Worm (Caenorhabditis elegans): ENCODE data around the gene nhr-67.

Gene nhr-67

DNA sequence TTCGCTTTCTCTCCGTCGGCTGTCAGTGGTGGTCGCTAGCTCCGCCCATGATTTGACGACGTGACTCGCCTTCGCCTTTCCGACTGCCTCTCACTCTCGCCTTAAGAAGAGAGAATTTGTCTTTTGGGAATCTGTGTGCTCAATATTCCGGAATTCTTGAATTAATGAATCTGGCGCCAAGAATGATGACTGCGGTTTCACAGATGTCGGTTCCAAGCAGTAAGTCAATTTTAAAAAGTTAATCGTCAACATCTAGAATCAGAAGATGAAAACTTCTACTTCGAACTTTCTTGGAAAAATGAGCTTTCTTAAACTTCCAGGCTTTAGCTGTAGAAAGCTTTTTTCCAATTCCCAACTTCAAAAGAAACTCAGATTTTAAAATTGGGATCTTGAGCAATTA is at the start of gene nhr-67:
nhr-67 (plus strand) TSS at position 97 of the 400 bp plus-strand sequence.
- TF ChIP-seq nhr-77 (tag; optimal IDR thresholded peaks at IDR 0.05) = no peak
- TF ChIP-seq nfya-1 (tag; optimal IDR thresholded peaks at IDR 0.05; ENCODE audit: insufficient read depth) = peak; percentile 66

DNA sequence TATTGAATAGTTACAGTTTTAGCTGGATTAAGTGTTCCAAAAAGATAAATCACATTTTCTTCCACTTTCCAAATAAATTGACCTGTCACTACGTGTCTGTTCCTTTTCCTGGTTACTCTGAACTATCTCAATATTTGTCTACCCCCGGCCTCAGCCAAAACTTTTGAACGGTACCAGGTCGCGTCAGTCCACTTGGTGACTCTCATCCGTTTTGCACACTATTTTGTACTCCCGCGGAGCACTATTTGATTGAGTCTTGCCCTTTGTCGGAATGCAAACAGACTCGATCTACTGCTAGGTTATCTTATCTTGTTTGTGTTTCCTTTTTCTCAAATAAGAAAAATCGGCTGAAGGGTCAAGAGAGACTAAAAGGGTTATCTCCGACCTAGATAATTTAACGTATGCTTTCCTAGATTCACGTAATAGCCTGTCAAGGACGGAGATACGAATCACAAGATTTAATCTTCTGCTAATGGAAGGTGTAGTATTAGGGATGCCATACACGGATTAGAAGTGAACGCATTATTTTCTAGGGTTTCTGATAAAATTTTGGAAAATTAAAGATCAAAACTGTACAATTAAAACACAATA is 49.5 kb upstream of the nhr-67 start:
- peak in 1 of 3 experiments; percentile 29 for TF ChIP-seq elt-3 (tag; optimal IDR thresholded peaks at IDR 0.05)
- peak; percentile 82 for TF ChIP-seq nhr-23 (tag; optimal IDR thresholded peaks at IDR 0.05)
- TF ChIP-seq R02D3.7 (tag; optimal IDR thresholded peaks at IDR 0.05) = no peak
- TF ChIP-seq ama-1 (optimal IDR thresholded peaks at IDR 0.05) = peak; percentile 36
- TF ChIP-seq lsy-12 (tag; optimal IDR thresholded peaks at IDR 0.05) = no peak
- TF ChIP-seq ztf-11 (tag; optimal IDR thresholded peaks at IDR 0.05) = no peak
- TF ChIP-seq pha-4 (tag; optimal IDR thresholded peaks at IDR 0.05) = peak; percentile 76
- TF ChIP-seq nhr-25 (tag; optimal IDR thresholded peaks at IDR 0.05) = peak; percentile 58
- peak; percentile 5 for TF ChIP-seq nfya-1 (tag; optimal IDR thresholded peaks at IDR 0.05; ENCODE audit: insufficient read depth)
- TF ChIP-seq elt-1 (tag; optimal IDR thresholded peaks at IDR 0.05) = peak; percentile 92

DNA sequence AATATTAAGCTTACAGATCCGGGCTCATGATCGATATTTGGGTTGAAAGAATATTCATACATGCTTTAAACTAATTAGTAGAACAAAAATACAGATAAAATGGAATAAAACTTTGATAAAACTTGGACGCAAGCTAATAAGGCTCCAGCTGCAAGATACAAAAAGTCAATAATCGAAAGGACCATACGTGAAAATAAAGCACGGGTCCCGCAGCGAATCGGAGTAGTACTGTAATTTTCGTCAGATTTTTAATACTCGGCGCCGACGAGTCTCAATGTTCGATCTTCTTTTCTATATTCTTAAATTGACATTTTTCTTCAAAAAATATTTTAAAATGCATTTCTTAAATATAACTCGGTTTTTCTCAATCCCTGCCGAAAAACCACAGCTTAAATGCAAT is 44.9 kb upstream of the nhr-67 start, which contains the start of gene spo-11:
spo-11 (minus strand) TSS at position 189 of the 400 bp plus-strand sequence.
- TF ChIP-seq fos-1 (tag; optimal IDR thresholded peaks at IDR 0.05) (no peak), ceh-82 (tag; optimal IDR thresholded peaks at IDR 0.05) (no peak), snpc-4 (tag; optimal IDR thresholded peaks at IDR 0.05) (no peak), ZK546.5 (tag; optimal IDR thresholded peaks at IDR 0.05) (no peak), lsy-12 (tag; optimal IDR thresholded peaks at IDR 0.05) (no peak), jun-1 (tag; optimal IDR thresholded peaks at IDR 0.05) (no peak), ztf-11 (tag; optimal IDR thresholded peaks at IDR 0.05) (no peak), nhr-11 (tag; optimal IDR thresholded peaks at IDR 0.05) (no peak), nhr-77 (tag; optimal IDR thresholded peaks at IDR 0.05) (no peak), sea-2 (GFP tag; optimal IDR thresholded peaks at IDR 0.05) (no peak), lin-39 (tag; optimal IDR thresholded peaks at IDR 0.05) (no peak), ama-1 (optimal IDR thresholded peaks at IDR 0.05) (no peak)

DNA sequence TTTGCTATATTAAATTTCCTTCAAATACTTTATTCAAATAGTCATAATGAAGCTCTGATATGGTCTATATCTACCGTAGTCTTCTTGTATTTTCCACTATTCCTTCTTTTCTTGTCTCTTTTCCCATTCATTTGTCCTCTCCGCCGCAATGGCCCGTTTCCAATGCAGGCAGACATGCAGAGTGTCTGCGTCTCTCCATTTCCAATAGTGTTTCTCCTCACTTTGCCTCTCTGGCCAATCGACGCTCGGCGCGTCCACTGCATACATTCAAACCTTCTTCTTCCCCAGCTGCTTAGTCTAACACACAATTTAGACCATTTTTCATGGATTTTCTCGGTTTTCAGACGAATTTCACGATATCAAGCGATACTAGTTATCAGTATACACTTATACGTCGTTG is 44.3 kb upstream of the nhr-67 start:
- TF ChIP-seq fkh-2 (tag; optimal IDR thresholded peaks at IDR 0.05) (no peak), pha-4 (tag; optimal IDR thresholded peaks at IDR 0.05) (peak; percentile 38), nhr-23 (tag; optimal IDR thresholded peaks at IDR 0.05) (peak; percentile 55), ama-1 (optimal IDR thresholded peaks at IDR 0.05) (no peak), ceh-9 (tag; optimal IDR thresholded peaks at IDR 0.05) (no peak), snpc-4 (tag; optimal IDR thresholded peaks at IDR 0.05) (no peak), pqm-1 (tag; optimal IDR thresholded peaks at IDR 0.05) (no peak), nfya-1 (tag; optimal IDR thresholded peaks at IDR 0.05; ENCODE audit: insufficient read depth) (peak; percentile 100), nhr-77 (tag; optimal IDR thresholded peaks at IDR 0.05) (no peak), mml-1 (tag; optimal IDR thresholded peaks at IDR 0.05) (no peak), fos-1 (tag; optimal IDR thresholded peaks at IDR 0.05) (no peak), ceh-28 (tag; optimal IDR thresholded peaks at IDR 0.05) (no peak), ztf-4 (tag; optimal IDR thresholded peaks at IDR 0.05) (no peak), aly-2 (tag; optimal IDR thresholded peaks at IDR 0.05) (no peak), lin-15B (tag; optimal IDR thresholded peaks at IDR 0.05) (peak; percentile 67), ceh-16 (tag; optimal IDR thresholded peaks at IDR 0.05) (no peak), hmg-11 (tag; optimal IDR thresholded peaks at IDR 0.05) (peak; percentile 64), elt-1 (tag; optimal IDR thresholded peaks at IDR 0.05) (no peak), lsy-12 (tag; optimal IDR thresholded peaks at IDR 0.05) (peak; percentile 27), elt-2 (tag; optimal IDR thresholded peaks at IDR 0.05) (peak; percentile 18), nhr-25 (tag; optimal IDR thresholded peaks at IDR 0.05) (peak; percentile 42), egl-5 (tag; optimal IDR thresholded peaks at IDR 0.05) (no peak), lin-39 (tag; optimal IDR thresholded peaks at IDR 0.05) (peak; percentile 50), unc-39 (tag; optimal IDR thresholded peaks at IDR 0.05) (no peak), nhr-11 (tag; optimal IDR thresholded peaks at IDR 0.05) (no peak), skn-1 (tag; optimal IDR thresholded peaks at IDR 0.05) (no peak), nhr-28 (tag; optimal IDR thresholded peaks at IDR 0.05) (no peak)

DNA sequence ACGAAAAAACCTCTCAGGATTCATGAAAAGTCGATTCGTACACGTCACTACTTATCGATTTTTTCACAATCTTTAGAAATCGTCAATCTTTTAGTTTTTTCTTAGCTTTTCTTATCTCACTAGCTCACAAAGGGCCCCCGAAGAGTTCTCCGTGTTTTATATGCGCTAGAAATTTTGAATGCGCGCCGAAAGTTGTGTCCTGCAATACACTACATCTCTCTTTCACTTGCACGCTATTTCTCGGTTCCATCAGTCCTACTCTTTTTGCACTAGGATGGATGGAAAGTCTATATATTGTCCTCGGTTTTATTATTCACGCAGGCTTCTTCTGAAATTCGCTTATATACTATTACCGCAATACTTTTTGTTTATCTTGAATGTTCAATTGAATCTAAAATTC is 43.9 kb upstream of the nhr-67 start:
- TF ChIP-seq nhr-43 (tag; optimal IDR thresholded peaks at IDR 0.05; ENCODE audit: poor library complexity, severe bottlenecking) = no peak
- TF ChIP-seq ceh-16 (tag; optimal IDR thresholded peaks at IDR 0.05) = no peak
- no peak for TF ChIP-seq fkh-2 (tag; optimal IDR thresholded peaks at IDR 0.05)
- TF ChIP-seq nhr-67 (tag; optimal IDR thresholded peaks at IDR 0.05) = no peak
- TF ChIP-seq aly-2 (tag; optimal IDR thresholded peaks at IDR 0.05) = no peak
- no peak for TF ChIP-seq ceh-9 (tag; optimal IDR thresholded peaks at IDR 0.05)
- no peak for TF ChIP-seq unc-62 (GFP tag; optimal IDR thresholded peaks at IDR 0.05)
- no peak for TF ChIP-seq nhr-12 (tag; optimal IDR thresholded peaks at IDR 0.05)
- TF ChIP-seq sea-2 (GFP tag; optimal IDR thresholded peaks at IDR 0.05) = no peak
- TF ChIP-seq elt-2 (tag; optimal IDR thresholded peaks at IDR 0.05) = no peak
- no peak for TF ChIP-seq elt-1 (tag; optimal IDR thresholded peaks at IDR 0.05)
- TF ChIP-seq jun-1 (tag; optimal IDR thresholded peaks at IDR 0.05) = no peak
- no peak for TF ChIP-seq skn-1 (tag; optimal IDR thresholded peaks at IDR 0.05)
- TF ChIP-seq nhr-11 (tag; optimal IDR thresholded peaks at IDR 0.05) = no peak
- no peak for TF ChIP-seq hmg-11 (tag; optimal IDR thresholded peaks at IDR 0.05)
- no peak for TF ChIP-seq tbx-2 (tag; optimal IDR thresholded peaks at IDR 0.05)
- no peak for TF ChIP-seq ceh-28 (tag; optimal IDR thresholded peaks at IDR 0.05)
- TF ChIP-seq pqm-1 (tag; optimal IDR thresholded peaks at IDR 0.05) = no peak
- TF ChIP-seq R02D3.7 (tag; optimal IDR thresholded peaks at IDR 0.05) = no peak
